Worm (Caenorhabditis elegans) whole organism, mixed stage, embryonic: ENCODE measurements around the gene F21D5.5.
A peak's percentile ranks its signal among the peaks of the same experiment; 100 is the strongest.

ENCODE experiments used
- M03D4.4 ChIP-seq: sonication (generic microtip); optimal IDR thresholded peaks from 2 replicates; lab custom pipeline; 2017; ENCODE audit warnings: mild to moderate bottlenecking, missing genetic modification characterization, missing compliant biosample characterization
- blmp-1 ChIP-seq: fragments of 150-350 bp; optimal IDR thresholded peaks from 2 replicates; lab custom pipeline; 2014; ENCODE audit warnings: missing biosample characterization, missing genetic modification characterization
- ceh-39 ChIP-seq: fragments of 150-350 bp; optimal IDR thresholded peaks from 2 replicates; lab custom pipeline; 2014; ENCODE audit warnings: missing biosample characterization, missing genetic modification characterization
- ceh-43 ChIP-seq: fragments of 200-800 bp; sonication (Bioruptor generic); optimal IDR thresholded peaks from 2 replicates; lab custom pipeline; 2018; ENCODE audit warnings: mild to moderate bottlenecking, missing genetic modification characterization, moderate library complexity, missing compliant biosample characterization
- ceh-83 ChIP-seq: fragments of 200-800 bp; sonication (Bioruptor generic); optimal IDR thresholded peaks from 2 replicates; lab custom pipeline; 2018; ENCODE audit warnings: mild to moderate bottlenecking, missing genetic modification characterization, missing compliant biosample characterization
- ces-1 ChIP-seq: fragments of 150-350 bp; optimal IDR thresholded peaks from 2 replicates; lab custom pipeline; 2014; ENCODE audit warnings: missing biosample characterization, missing genetic modification reagents, missing genetic modification characterization
- cnd-1 ChIP-seq: fragments of 200-800 bp; sonication (Bioruptor generic); optimal IDR thresholded peaks from 2 replicates; lab custom pipeline; 2018; ENCODE audit warnings: mild to moderate bottlenecking, missing genetic modification characterization, missing compliant biosample characterization
- drap-1 ChIP-seq: fragments of 200-800 bp; sonication (Bioruptor generic); optimal IDR thresholded peaks from 3 replicates; lab custom pipeline; 2018; ENCODE audit warnings: mild to moderate bottlenecking, missing genetic modification characterization, missing compliant biosample characterization
- elt-1 ChIP-seq: sonication (generic microtip); optimal IDR thresholded peaks from 2 replicates; lab custom pipeline; 2017; ENCODE audit warnings: missing genetic modification characterization, mild to moderate bottlenecking, missing compliant biosample characterization, antibody characterized with exemption, moderate library complexity, borderline replicate concordance; ENCODE audit not compliant: insufficient read depth
- elt-3 ChIP-seq: fragments of 150-350 bp; optimal IDR thresholded peaks from 2 replicates; lab custom pipeline; 2014; ENCODE audit warnings: missing biosample characterization, missing genetic modification characterization
- flh-1 ChIP-seq: fragments of 200-800 bp; sonication (Bioruptor generic); optimal IDR thresholded peaks from 2 replicates; lab custom pipeline; 2018; ENCODE audit warnings: mild to moderate bottlenecking, missing genetic modification characterization, moderate library complexity, missing compliant biosample characterization
- ham-2 ChIP-seq: fragments of 200-800 bp; sonication (Bioruptor generic); optimal IDR thresholded peaks from 2 replicates; lab custom pipeline; 2018; ENCODE audit warnings: mild to moderate bottlenecking, missing genetic modification characterization, missing compliant biosample characterization
- hlh-1 ChIP-seq: fragments of 150-350 bp; optimal IDR thresholded peaks from 2 replicates; lab custom pipeline; 2014; ENCODE audit warnings: missing biosample characterization, missing genetic modification reagents, missing genetic modification characterization
- lin-13 ChIP-seq: fragments of 150-350 bp; optimal IDR thresholded peaks from 2 replicates; lab custom pipeline; 2014; ENCODE audit warnings: missing biosample characterization, missing genetic modification characterization
- lin-32 ChIP-seq: fragments of 200-800 bp; sonication (Bioruptor generic); optimal IDR thresholded peaks from 2 replicates; lab custom pipeline; 2018; ENCODE audit warnings: mild to moderate bottlenecking, missing genetic modification characterization, missing compliant biosample characterization
- lsy-2 ChIP-seq: fragments of 150-350 bp; optimal IDR thresholded peaks from 2 replicates; lab custom pipeline; 2014; ENCODE audit warnings: missing biosample characterization, missing genetic modification characterization
- mab-5 ChIP-seq: fragments of 150-350 bp; optimal IDR thresholded peaks from 2 replicates; lab custom pipeline; 2014; ENCODE audit warnings: missing biosample characterization, missing genetic modification characterization
- mep-1 ChIP-seq: fragments of 150-350 bp; optimal IDR thresholded peaks from 2 replicates; lab custom pipeline; 2017; ENCODE audit warnings: missing biosample characterization, missing genetic modification reagents, missing genetic modification characterization, inconsistent platforms
- mls-2 ChIP-seq: sonication (generic microtip); optimal IDR thresholded peaks from 2 replicates; lab custom pipeline; 2016; ENCODE audit warnings: mild to moderate bottlenecking, missing genetic modification characterization, moderate library complexity, missing compliant biosample characterization
- nhr-2 ChIP-seq: fragments of 150-350 bp; optimal IDR thresholded peaks from 2 replicates; lab custom pipeline; 2014; ENCODE audit warnings: missing biosample characterization, missing genetic modification characterization
- nhr-237 ChIP-seq: fragments of 150-350 bp; optimal IDR thresholded peaks from 2 replicates; lab custom pipeline; 2014; ENCODE audit warnings: missing biosample characterization, missing genetic modification characterization
- nhr-28 ChIP-seq: fragments of 150-350 bp; optimal IDR thresholded peaks from 2 replicates; lab custom pipeline; 2014; ENCODE audit warnings: missing biosample characterization, missing genetic modification characterization
- nhr-76 ChIP-seq: sonication (generic microtip); optimal IDR thresholded peaks from 2 replicates; lab custom pipeline; 2017; ENCODE audit warnings: missing biosample characterization, missing genetic modification characterization
- pha-4 ChIP-seq: fragments of 150-350 bp; optimal IDR thresholded peaks from 2 replicates; lab custom pipeline; 2018; ENCODE audit warnings: missing biosample characterization, missing genetic modification reagents, missing genetic modification characterization
- snpc-4 ChIP-seq: fragments of 150-350 bp; optimal IDR thresholded peaks from 2 replicates; lab custom pipeline; 2014; ENCODE audit warnings: missing biosample characterization, missing genetic modification characterization
- sptf-1 ChIP-seq: sonication (generic microtip); optimal IDR thresholded peaks from 2 replicates; lab custom pipeline; 2017; ENCODE audit warnings: mild to moderate bottlenecking, missing genetic modification characterization, moderate library complexity, missing compliant biosample characterization
- tbx-8 ChIP-seq: fragments of 200-800 bp; sonication (Bioruptor generic); optimal IDR thresholded peaks from 2 replicates; lab custom pipeline; 2018; ENCODE audit warnings: mild to moderate bottlenecking, missing genetic modification characterization, moderate library complexity, missing compliant biosample characterization
- unc-120 ChIP-seq: sonication (generic microtip); optimal IDR thresholded peaks from 2 replicates; lab custom pipeline; 2017; ENCODE audit warnings: missing genetic modification characterization, missing compliant biosample characterization; ENCODE audit not compliant: poor library complexity, severe bottlenecking
- unc-39 ChIP-seq: fragments of 150-350 bp; optimal IDR thresholded peaks from 2 replicates; lab custom pipeline; 2014; ENCODE audit warnings: missing biosample characterization, missing genetic modification characterization
- unc-62 ChIP-seq: fragments of 150-350 bp; optimal IDR thresholded peaks from 2 replicates; lab custom pipeline; 2014; ENCODE audit warnings: missing biosample characterization, missing genetic modification reagents, missing genetic modification characterization
- zip-8 ChIP-seq: fragments of 150-350 bp; optimal IDR thresholded peaks from 2 replicates; lab custom pipeline; 2014; ENCODE audit warnings: missing biosample characterization, missing genetic modification characterization
- ztf-11 ChIP-seq: fragments of 150-350 bp; optimal IDR thresholded peaks from 2 replicates; lab custom pipeline; 2014; ENCODE audit warnings: missing biosample characterization, missing genetic modification characterization

Gene F21D5.5

ce11 chrIV:8725345-8725744 lies 13.8 kb downstream of the F21D5.5 start, which contains the start of gene pgm-3:
TSS of gene pgm-3 (plus strand) at chrIV:8725722.
- TF ChIP-seq ces-1 (GFP tag; lab: Kevin White, UChicago) (no peak), nhr-237 (tag; lab: Kevin White, UChicago) (no peak), M03D4.4 (tag; lab: Kevin White, UChicago) (no peak), ceh-39 (tag; lab: Kevin White, UChicago) (no peak), flh-1 (GFP tag; lab: Kevin White, UChicago) (no peak), drap-1 (GFP tag; lab: Kevin White, UChicago) (no peak), elt-1 (tag; lab: Kevin White, UChicago) (no peak), mep-1 (tag; lab: Kevin White, UChicago) (no peak), sptf-1 (tag; lab: Kevin White, UChicago) (no peak), cnd-1 (tag; lab: Kevin White, UChicago) (no peak), ceh-43 (no peak), ceh-83 (GFP tag; lab: Kevin White, UChicago) (no peak), pha-4 (tag; lab: Kevin White, UChicago) (no peak), tbx-8 (GFP tag; lab: Kevin White, UChicago) (no peak), blmp-1 (no peak), snpc-4 (tag; lab: Kevin White, UChicago) (no peak), unc-62 (GFP tag; lab: Kevin White, UChicago) (no peak)

DNA sequence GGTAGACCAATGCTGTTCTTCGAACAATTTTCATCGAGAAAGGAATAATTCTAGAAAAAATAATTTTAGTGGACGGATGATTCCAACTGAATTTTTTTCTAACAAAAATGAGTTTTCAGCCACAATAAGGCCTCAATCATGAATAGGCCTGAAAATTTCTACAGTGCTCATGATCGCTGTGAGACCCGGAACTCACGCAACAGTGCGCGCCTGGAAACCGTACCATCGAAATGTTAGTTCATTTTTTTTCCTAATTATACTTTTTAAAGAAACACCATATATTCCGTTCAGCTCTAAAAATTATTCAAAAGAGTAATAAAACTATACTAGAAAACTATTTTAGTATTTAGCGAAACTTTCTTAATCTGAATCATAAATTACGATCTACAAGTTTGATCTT lies 14.3 kb downstream of the F21D5.5 start:
- TF ChIP-seq lin-32 (GFP tag; lab: Kevin White, UChicago) (no peak), elt-1 (tag; lab: Kevin White, UChicago) (no peak), drap-1 (GFP tag; lab: Kevin White, UChicago) (no peak), cnd-1 (tag; lab: Kevin White, UChicago) (no peak), unc-39 (tag; lab: Kevin White, UChicago) (no peak), ham-2 (GFP tag; lab: Kevin White, UChicago) (no peak), ceh-83 (GFP tag; lab: Kevin White, UChicago) (no peak), ceh-43 (no peak), tbx-8 (GFP tag; lab: Kevin White, UChicago) (no peak), pha-4 (tag; lab: Kevin White, UChicago) (no peak), lin-13 (tag; lab: Kevin White, UChicago) (no peak), mls-2 (tag; lab: Kevin White, UChicago) (no peak), mab-5 (tag; lab: Kevin White, UChicago) (no peak), ceh-39 (tag; lab: Kevin White, UChicago) (no peak), nhr-76 (no peak), ztf-11 (tag; lab: Kevin White, UChicago) (no peak)

DNA sequence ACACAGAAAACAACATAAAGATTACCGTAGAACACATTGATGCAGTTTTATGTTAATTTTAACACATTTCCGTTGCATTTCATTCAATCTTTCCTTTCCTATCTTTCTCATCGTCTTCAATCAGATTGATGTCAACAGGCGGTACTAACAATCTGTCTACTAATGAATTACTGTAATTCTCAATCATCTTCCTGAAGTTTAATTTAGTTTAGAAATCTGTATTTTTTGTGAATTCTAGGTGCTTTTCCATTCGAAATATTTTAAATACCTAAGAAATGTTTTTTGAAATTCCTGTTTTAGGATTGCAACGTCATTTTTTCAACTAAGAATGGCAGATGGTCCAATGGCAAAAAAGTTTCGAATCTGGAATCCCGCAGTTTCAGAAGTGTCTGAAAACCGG lies 15.5 kb downstream of the F21D5.5 start, which contains the start of gene F21D5.9:
TSS of gene F21D5.9 (plus strand) at position 301 of the 400 bp plus-strand sequence.
- no peak for TF ChIP-seq unc-39 (tag; lab: Kevin White, UChicago)
- no peak for TF ChIP-seq hlh-1
- TF ChIP-seq elt-3: no peak
- no peak for TF ChIP-seq lin-13 (tag; lab: Kevin White, UChicago)
- no peak for TF ChIP-seq mep-1 (tag; lab: Kevin White, UChicago)
- no peak for TF ChIP-seq unc-62 (GFP tag; lab: Kevin White, UChicago)
- no peak for TF ChIP-seq nhr-2 (tag; lab: Kevin White, UChicago)
- TF ChIP-seq nhr-28 (tag; lab: Kevin White, UChicago): no peak
- no peak for TF ChIP-seq blmp-1
- no peak for TF ChIP-seq nhr-237 (tag; lab: Kevin White, UChicago)
- TF ChIP-seq ham-2 (GFP tag; lab: Kevin White, UChicago): no peak
- TF ChIP-seq M03D4.4 (tag; lab: Kevin White, UChicago): no peak
- no peak for TF ChIP-seq ceh-83 (GFP tag; lab: Kevin White, UChicago)
- no peak for TF ChIP-seq mls-2 (tag; lab: Kevin White, UChicago)
- no peak for TF ChIP-seq elt-1 (tag; lab: Kevin White, UChicago)
- no peak for TF ChIP-seq zip-8 (tag; lab: Kevin White, UChicago)
- TF ChIP-seq ztf-11 (tag; lab: Kevin White, UChicago): no peak
- TF ChIP-seq unc-120 (tag; lab: Kevin White, UChicago): no peak
- no peak for TF ChIP-seq cnd-1 (tag; lab: Kevin White, UChicago)
- TF ChIP-seq sptf-1 (tag; lab: Kevin White, UChicago): no peak

DNA sequence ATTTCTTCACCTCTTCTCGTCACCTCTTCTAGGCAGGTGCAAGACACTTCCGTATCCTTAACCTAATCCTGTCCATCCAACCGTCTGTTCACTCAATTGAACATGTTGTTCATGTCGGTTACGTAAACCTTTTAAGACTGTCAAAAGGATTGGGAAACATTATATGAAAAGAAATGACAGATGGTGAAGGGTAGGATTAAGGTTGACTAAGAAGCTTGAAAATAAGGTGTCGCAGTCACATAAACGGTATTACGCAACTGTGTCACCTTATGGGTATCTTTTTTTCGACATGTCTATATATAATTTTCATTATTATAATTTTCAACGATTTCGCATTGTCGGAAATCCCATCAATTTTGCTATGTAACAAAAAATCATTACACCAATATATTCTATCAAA lies 16.4 kb downstream of the F21D5.5 start:
- TF ChIP-seq mab-5 (tag; lab: Kevin White, UChicago) (no peak), unc-120 (tag; lab: Kevin White, UChicago) (no peak), flh-1 (GFP tag; lab: Kevin White, UChicago) (no peak), snpc-4 (tag; lab: Kevin White, UChicago) (no peak), nhr-76 (no peak), cnd-1 (tag; lab: Kevin White, UChicago) (peak; percentile 87), ceh-39 (tag; lab: Kevin White, UChicago) (no peak), blmp-1 (no peak), ham-2 (GFP tag; lab: Kevin White, UChicago) (no peak), nhr-2 (tag; lab: Kevin White, UChicago) (peak; percentile 79), M03D4.4 (tag; lab: Kevin White, UChicago) (no peak), lsy-2 (tag; lab: Kevin White, UChicago) (no peak), lin-13 (tag; lab: Kevin White, UChicago) (no peak), ces-1 (GFP tag; lab: Kevin White, UChicago) (peak; percentile 35), zip-8 (tag; lab: Kevin White, UChicago) (peak; percentile 51), ztf-11 (tag; lab: Kevin White, UChicago) (no peak), mep-1 (tag; lab: Kevin White, UChicago) (no peak), ceh-43 (no peak), pha-4 (tag; lab: Kevin White, UChicago) (no peak), hlh-1 (no peak)
